Worm (Caenorhabditis elegans) whole organism, L3 larva: ENCODE measurements around the gene hlh-11.

ENCODE experiments used
- ama-1 ChIP-seq: fragments of 150-350 bp; optimal IDR thresholded peaks from 2 replicates; lab custom pipeline; 2018
- ceh-28 ChIP-seq: fragments of 150-350 bp; optimal IDR thresholded peaks from 2 replicates; lab custom pipeline; 2014; ENCODE audit warnings: missing biosample characterization, missing genetic modification reagents, missing genetic modification characterization
- pha-4 ChIP-seq: fragments of 150-350 bp; optimal IDR thresholded peaks from 2 replicates; lab custom pipeline; 2014; ENCODE audit warnings: missing biosample characterization, missing genetic modification reagents, missing genetic modification characterization
- ztf-11 ChIP-seq: fragments of 150-350 bp; optimal IDR thresholded peaks from 2 replicates; lab custom pipeline; 2014; ENCODE audit warnings: missing biosample characterization, missing genetic modification characterization

ce11 chrIII:9651871-9652270, 32.4 kb downstream of the hlh-11 start, which contains the start of gene C15H7.3:
- no peak for TF ChIP-seq ceh-28
- no peak for TF ChIP-seq pha-4 (tag; lab: Kevin White, UChicago)
- no peak for TF ChIP-seq ama-1 (lab: Kevin White, UChicago)
- no peak for TF ChIP-seq ztf-11 (tag; lab: Kevin White, UChicago)
